Worm (Caenorhabditis elegans) whole organism, L1 larva: Measurements from ENCODE around the gene smrd-1.

Experiments used
- hlh-4 ChIP-seq: sonication (generic microtip); optimal IDR thresholded peaks from 2 replicates; lab custom pipeline; 2016; ENCODE audit warnings: mild to moderate bottlenecking, missing genetic modification characterization, missing compliant biosample characterization
- nhr-28 ChIP-seq: fragments of 150-350 bp; optimal IDR thresholded peaks from 2 replicates; lab custom pipeline; 2014; ENCODE audit warnings: missing biosample characterization, missing genetic modification characterization

DNA sequence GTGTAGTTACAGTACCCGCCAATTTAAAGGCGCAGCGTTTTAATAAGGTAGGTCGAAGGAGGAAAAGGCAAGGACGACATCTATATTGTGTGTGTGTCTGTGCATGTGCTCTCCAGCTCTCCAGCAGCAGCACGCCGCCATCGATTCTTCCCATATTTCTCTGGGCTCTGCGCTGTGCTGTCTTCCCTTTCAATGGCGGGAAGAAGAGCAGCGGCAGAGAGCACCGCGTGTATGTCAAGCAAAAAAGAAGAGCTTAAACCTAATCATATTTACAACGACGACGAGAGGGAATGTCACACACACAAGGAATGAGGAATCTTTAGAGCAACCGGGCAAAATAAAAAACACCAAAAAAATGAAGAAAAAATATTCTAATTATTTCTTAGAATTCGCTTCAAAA lies 36.9 kb downstream of the smrd-1 start:
- no peak for TF ChIP-seq hlh-4
- TF ChIP-seq nhr-28 (tag; lab: Kevin White, UChicago) = no peak
